Fruit fly (Drosophila melanogaster): Measurements from ENCODE around the gene CG5342.

dm6 chr3R:11614107-11614506 is 35.5 kb downstream of the CG5342 start:
- TF ChIP-seq bowl (GFP tag; IDR thresholded peaks at IDR 0.05) (no peak), pan (optimal IDR thresholded peaks at IDR 0.05) (no peak), pan (GFP tag; optimal IDR thresholded peaks at IDR 0.05 in 1 of 2, IDR thresholded peaks at IDR 0.05 in 1 of 2) (no peak), Fer2 (tag; optimal IDR thresholded peaks at IDR 0.05) (no peak), Abd-B (GFP tag; optimal IDR thresholded peaks at IDR 0.05) (no peak), gce (GFP tag; IDR thresholded peaks at IDR 0.05) (no peak), Elba2 (GFP tag; optimal IDR thresholded peaks at IDR 0.05) (no peak), HLH4C (GFP tag; IDR thresholded peaks at IDR 0.05; ENCODE audit: partially characterized antibody) (no peak), CG3838 (GFP tag; optimal IDR thresholded peaks at IDR 0.05) (no peak)

Measured in whole organism, embryonic.